Worm (Caenorhabditis elegans) whole organism, L1 larva: ENCODE measurements around the gene twk-18.

Experiments used
- C16A3.4 ChIP-seq: fragments of 150-350 bp; optimal IDR thresholded peaks from 2 replicates; lab custom pipeline; 2014; ENCODE audit warnings: missing biosample characterization, missing genetic modification characterization
- C34B4.2 ChIP-seq: sonication (generic microtip); optimal IDR thresholded peaks from 2 replicates; lab custom pipeline; 2017; ENCODE audit warnings: mild to moderate bottlenecking, missing genetic modification characterization, missing compliant biosample characterization
- F16B12.6 ChIP-seq: fragments of 150-350 bp; optimal IDR thresholded peaks from 2 replicates; lab custom pipeline; 2014; ENCODE audit warnings: missing biosample characterization, missing genetic modification characterization
- aha-1 ChIP-seq: fragments of 150-350 bp; optimal IDR thresholded peaks from 2 replicates; lab custom pipeline; 2014; ENCODE audit warnings: missing biosample characterization, missing genetic modification characterization
- ceh-88 ChIP-seq: fragments of 200-800 bp; sonication (Bioruptor generic); IDR thresholded peaks from 2 replicates; pipeline ENCODE4 v1.3.6; 2022; ENCODE audit warnings: missing genetic modification characterization, missing compliant biosample characterization
- ceh-90 ChIP-seq: sonication (generic microtip); optimal IDR thresholded peaks from 2 replicates; lab custom pipeline; 2016; ENCODE audit warnings: missing genetic modification characterization, missing compliant biosample characterization
- dsc-1 ChIP-seq: sonication (generic microtip); optimal IDR thresholded peaks from 2 replicates; lab custom pipeline; 2016; ENCODE audit warnings: mild to moderate bottlenecking, missing genetic modification characterization, missing compliant biosample characterization
- efl-3 ChIP-seq: fragments of 200-800 bp; sonication (Bioruptor generic); optimal IDR thresholded peaks from 2 replicates; lab custom pipeline; 2018; ENCODE audit warnings: mild to moderate bottlenecking, missing genetic modification characterization, missing compliant biosample characterization
- egl-13 ChIP-seq: sonication (generic microtip); optimal IDR thresholded peaks from 2 replicates; lab custom pipeline; 2016; ENCODE audit warnings: missing genotype, missing genetic modification reagents, missing genetic modification characterization, missing compliant biosample characterization
- egl-27 ChIP-seq, 2 experiments: fragments of 150-350 bp in 1 of 2; sonication (generic microtip); optimal IDR thresholded peaks; 3 replicates each; lab custom pipeline; 2017 to 2018; ENCODE audit warnings: missing biosample characterization in 2 of 2, missing genetic modification characterization in 2 of 2, missing genetic modification reagents in 2 of 2
- elt-2 ChIP-seq: sonication (generic microtip); optimal IDR thresholded peaks from 2 replicates; lab custom pipeline; 2016; ENCODE audit warnings: missing genetic modification characterization, mild to moderate bottlenecking, inconsistent platforms, missing compliant biosample characterization, missing genetic modification reagents
- fkh-10 ChIP-seq: sonication (generic microtip); optimal IDR thresholded peaks from 2 replicates; lab custom pipeline; 2017; ENCODE audit warnings: missing biosample characterization, missing genetic modification reagents, missing genetic modification characterization
- fkh-4 ChIP-seq: sonication (generic microtip); optimal IDR thresholded peaks from 2 replicates; lab custom pipeline; 2016; ENCODE audit warnings: missing compliant biosample characterization, missing genetic modification characterization, borderline replicate concordance
- fkh-8 ChIP-seq: sonication (generic microtip); optimal IDR thresholded peaks from 2 replicates; lab custom pipeline; 2016; ENCODE audit warnings: mild to moderate bottlenecking, missing genetic modification characterization, missing compliant biosample characterization
- grh-1 ChIP-seq: fragments of 200-800 bp; sonication (Bioruptor generic); IDR thresholded peaks from 2 replicates; pipeline ENCODE4 v1.3.6; 2022; ENCODE audit warnings: missing genetic modification reagents, missing genetic modification characterization, missing compliant biosample characterization
- irx-1 ChIP-seq: sonication (generic microtip); optimal IDR thresholded peaks from 2 replicates; lab custom pipeline; 2016; ENCODE audit warnings: missing genetic modification characterization, missing compliant biosample characterization
- lin-13 ChIP-seq: fragments of 150-350 bp; optimal IDR thresholded peaks from 2 replicates; lab custom pipeline; 2014; ENCODE audit warnings: missing biosample characterization, missing genetic modification reagents, missing genetic modification characterization
- lin-14 ChIP-seq: fragments of 200-800 bp; sonication (Bioruptor generic); optimal IDR thresholded peaks from 2 replicates; lab custom pipeline; 2018; ENCODE audit warnings: mild to moderate bottlenecking, missing genetic modification characterization, moderate library complexity, missing compliant biosample characterization
- lin-15B ChIP-seq: fragments of 150-350 bp; sonication (generic microtip); optimal IDR thresholded peaks from 3 replicates; lab custom pipeline; 2014; ENCODE audit warnings: missing biosample characterization, missing genetic modification characterization
- lir-3 ChIP-seq: sonication (generic microtip); optimal IDR thresholded peaks from 2 replicates; lab custom pipeline; 2016; ENCODE audit warnings: mild to moderate bottlenecking, missing genetic modification characterization, moderate library complexity, missing compliant biosample characterization; ENCODE audit not compliant: poor library complexity
- mab-9 ChIP-seq: fragments of 200-800 bp; sonication (Bioruptor generic); IDR thresholded peaks from 2 replicates; pipeline ENCODE4 v1.3.6; 2022; ENCODE audit warnings: missing genetic modification reagents, missing genetic modification characterization, missing compliant biosample characterization
- mdl-1 ChIP-seq, 2 experiments: fragments of 150-350 bp; optimal IDR thresholded peaks; 2 replicates each; lab custom pipeline; 2014 to 2017; ENCODE audit warnings: missing biosample characterization in 2 of 2, missing genetic modification characterization in 2 of 2, inconsistent platforms in 1 of 2
- mef-2 ChIP-seq: fragments of 150-350 bp; optimal IDR thresholded peaks from 2 replicates; lab custom pipeline; 2014; ENCODE audit warnings: missing biosample characterization, missing genetic modification characterization
- nhr-12 ChIP-seq: sonication (generic microtip); optimal IDR thresholded peaks from 2 replicates; lab custom pipeline; 2017; ENCODE audit warnings: missing biosample characterization, missing genetic modification characterization
- nhr-20 ChIP-seq: sonication (generic microtip); optimal IDR thresholded peaks from 2 replicates; lab custom pipeline; 2016; ENCODE audit warnings: mild to moderate bottlenecking, missing genetic modification characterization, missing compliant biosample characterization
- nhr-237 ChIP-seq: fragments of 150-350 bp; optimal IDR thresholded peaks from 2 replicates; lab custom pipeline; 2014; ENCODE audit warnings: missing biosample characterization, missing genetic modification characterization
- nhr-47 ChIP-seq: sonication (generic microtip); optimal IDR thresholded peaks from 2 replicates; lab custom pipeline; 2016; ENCODE audit warnings: mild to moderate bottlenecking, missing genetic modification characterization, moderate library complexity, missing compliant biosample characterization
- nhr-71 ChIP-seq: sonication (generic microtip); optimal IDR thresholded peaks from 2 replicates; lab custom pipeline; 2016; ENCODE audit warnings: mild to moderate bottlenecking, missing genetic modification characterization, moderate library complexity, missing compliant biosample characterization
- nhr-76 ChIP-seq: sonication (generic microtip); optimal IDR thresholded peaks from 2 replicates; lab custom pipeline; 2017; ENCODE audit warnings: missing biosample characterization, missing genetic modification characterization
- nhr-84 ChIP-seq: sonication (generic microtip); optimal IDR thresholded peaks from 2 replicates; lab custom pipeline; 2017; ENCODE audit warnings: missing biosample characterization, missing genetic modification characterization
- nhr-85 ChIP-seq: sonication (generic microtip); peaks from one replicate; lab custom pipeline; 2016; ENCODE audit warnings: missing genetic modification characterization, inconsistent platforms, missing compliant biosample characterization
- pqm-1 ChIP-seq: sonication (generic microtip); optimal IDR thresholded peaks from 3 replicates; lab custom pipeline; 2017; ENCODE audit warnings: missing biosample characterization, missing genetic modification characterization
- rnt-1 ChIP-seq: sonication (generic microtip); optimal IDR thresholded peaks from 2 replicates; lab custom pipeline; 2016; ENCODE audit warnings: mild to moderate bottlenecking, missing genetic modification characterization, moderate library complexity, missing compliant biosample characterization
- swsn-7 ChIP-seq: sonication (generic microtip); optimal IDR thresholded peaks from 2 replicates; lab custom pipeline; 2016; ENCODE audit warnings: missing genetic modification characterization, missing compliant biosample characterization
- unc-30 ChIP-seq: sonication (generic microtip); optimal IDR thresholded peaks from 2 replicates; lab custom pipeline; 2017; ENCODE audit warnings: missing biosample characterization, missing genetic modification characterization
- unc-62 ChIP-seq: fragments of 150-350 bp; optimal IDR thresholded peaks from 2 replicates; lab custom pipeline; 2014; ENCODE audit warnings: missing biosample characterization, missing genetic modification reagents, missing genetic modification characterization
- unc-86 ChIP-seq: sonication (generic microtip); optimal IDR thresholded peaks from 2 replicates; lab custom pipeline; 2016; ENCODE audit warnings: missing genetic modification characterization, missing compliant biosample characterization
- zip-4 ChIP-seq: fragments of 200-800 bp; sonication (Bioruptor generic); optimal IDR thresholded peaks from 2 replicates; lab custom pipeline; 2018; ENCODE audit warnings: mild to moderate bottlenecking, missing genetic modification characterization, moderate library complexity, missing compliant biosample characterization

twk-18 gene

DNA sequence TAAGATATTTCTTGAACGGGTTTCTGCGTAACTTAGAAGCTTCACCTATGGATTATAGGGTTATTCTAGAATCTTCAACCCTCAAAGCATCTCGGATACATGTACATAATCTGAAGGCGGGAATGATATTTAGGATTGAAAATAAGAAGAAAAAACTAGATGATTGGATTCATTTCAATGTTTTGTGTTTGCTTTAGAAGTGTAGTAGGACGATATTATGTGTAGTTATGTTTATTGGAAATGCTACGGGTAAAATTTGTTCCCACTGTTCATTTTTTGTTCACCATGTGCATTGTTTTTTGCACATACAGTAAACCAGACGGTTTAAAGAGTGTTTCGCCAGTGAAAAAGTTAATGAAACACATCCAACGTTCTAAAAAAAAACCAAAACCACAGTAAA, 23.5 kb downstream of the twk-18 start:
- TF ChIP-seq swsn-7 (tag; lab: Kevin White, UChicago) (no peak), nhr-71 (no peak), nhr-76 (no peak), fkh-8 (tag; lab: Kevin White, UChicago) (no peak), rnt-1 (tag; lab: Kevin White, UChicago) (no peak), nhr-85 (tag; lab: Kevin White, UChicago) (no peak), fkh-4 (tag; lab: Kevin White, UChicago) (no peak), egl-27 (tag; optimal IDR thresholded peaks at IDR 0.05; lab: Kevin White, UChicago) (no peak), lin-15B (no peak), nhr-47 (tag; lab: Kevin White, UChicago) (no peak), egl-13 (tag; lab: Kevin White, UChicago) (no peak), lir-3 (tag; lab: Kevin White, UChicago) (no peak), pqm-1 (no peak), ceh-88 (GFP tag; lab: Robert Waterston, UW) (no peak), F16B12.6 (tag; lab: Kevin White, UChicago) (no peak)

DNA sequence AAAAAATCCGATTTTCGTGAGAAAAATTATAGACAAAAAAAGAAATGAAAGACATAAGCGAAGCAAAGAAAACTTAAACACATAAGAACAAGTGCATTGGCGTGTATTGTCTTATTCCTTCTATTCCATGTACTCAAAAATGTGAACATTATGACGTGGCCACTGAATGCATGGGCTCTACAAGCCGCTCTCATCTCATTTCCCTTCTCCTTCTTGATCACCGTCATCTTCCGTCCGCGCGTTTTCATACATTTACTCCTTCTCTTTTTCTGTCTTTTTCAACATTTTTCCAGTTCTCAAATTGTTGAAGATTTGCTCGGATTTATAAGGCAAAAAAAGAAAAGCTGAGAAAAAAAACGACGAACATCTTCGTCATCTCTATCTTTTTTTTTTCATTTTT, 26.5 kb downstream of the twk-18 start:
- TF ChIP-seq fkh-10 (GFP tag; lab: Kevin White, UChicago) (peak; percentile 54), lin-14 (peak; percentile 13), mdl-1 (tag; optimal IDR thresholded peaks at IDR 0.05; lab: Kevin White, UChicago) (no peak)

DNA sequence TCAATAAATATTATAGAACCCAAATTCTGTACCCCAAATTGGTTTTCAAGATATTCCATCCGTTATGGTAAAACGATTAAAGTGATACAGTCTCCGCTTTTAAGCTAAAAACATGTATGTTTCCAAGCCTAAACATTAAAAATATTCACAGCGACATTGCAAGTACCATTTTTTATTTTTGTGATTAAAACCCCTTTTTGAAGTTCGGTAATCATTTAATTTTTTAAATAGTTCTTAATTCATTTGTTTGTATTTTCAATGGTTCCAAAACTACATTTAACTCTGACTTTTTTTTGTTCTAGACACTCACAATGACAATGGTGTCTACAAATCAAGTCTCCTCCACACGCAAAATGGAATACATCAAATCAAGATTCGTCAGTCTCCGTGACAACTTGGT, 27.5 kb downstream of the twk-18 start, which contains the start of gene T25B6.4:
T25B6.4 (plus strand) TSS at position 301 of the 400 bp plus-strand sequence.
- TF ChIP-seq nhr-84 (tag; lab: Kevin White, UChicago): no peak
- TF ChIP-seq mef-2 (tag; lab: Kevin White, UChicago): no peak
- no peak for TF ChIP-seq F16B12.6 (tag; lab: Kevin White, UChicago)
- no peak for TF ChIP-seq ceh-90 (tag; lab: Kevin White, UChicago)
- TF ChIP-seq efl-3 (GFP tag; lab: Kevin White, UChicago): no peak
- TF ChIP-seq rnt-1 (tag; lab: Kevin White, UChicago): no peak
- no peak for TF ChIP-seq nhr-237
- TF ChIP-seq grh-1 (GFP tag; lab: Robert Waterston, UW): no peak
- TF ChIP-seq aha-1: no peak
- TF ChIP-seq zip-4: no peak
- no peak for TF ChIP-seq lin-13

DNA sequence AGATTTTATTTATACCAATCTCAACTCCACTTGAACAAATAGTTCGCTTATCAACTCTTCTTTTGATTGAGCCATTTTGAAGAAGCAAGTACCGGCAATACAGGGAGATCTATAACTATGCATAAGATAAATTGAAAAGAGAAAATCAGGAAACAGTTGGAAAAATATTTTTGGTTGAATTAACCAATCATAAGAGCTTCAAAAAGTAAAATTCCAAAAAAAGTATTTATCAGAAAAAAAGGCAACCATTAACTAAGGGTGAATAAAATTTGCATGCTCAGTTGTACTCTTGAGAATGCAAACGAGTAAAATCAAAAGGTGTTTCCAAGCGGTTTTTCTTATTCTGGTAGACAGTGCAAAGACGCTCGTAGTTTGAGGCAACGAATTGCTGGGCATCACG, 33.7 kb downstream of the twk-18 start, which contains the start of gene T25B6.5:
T25B6.5 (minus strand) TSS at position 101 of the 400 bp plus-strand sequence.
- TF ChIP-seq nhr-237 (no peak), irx-1 (tag; lab: Kevin White, UChicago) (no peak), C34B4.2 (tag; lab: Kevin White, UChicago) (no peak), unc-30 (tag; lab: Kevin White, UChicago) (no peak), dsc-1 (tag; lab: Kevin White, UChicago) (no peak), unc-86 (tag; lab: Kevin White, UChicago) (no peak), fkh-10 (GFP tag; lab: Kevin White, UChicago) (no peak), nhr-20 (tag; lab: Kevin White, UChicago) (no peak), mab-9 (no peak), C16A3.4 (tag; lab: Kevin White, UChicago) (no peak), lin-14 (no peak), swsn-7 (tag; lab: Kevin White, UChicago) (no peak), ceh-88 (GFP tag; lab: Robert Waterston, UW) (no peak), nhr-71 (no peak), lir-3 (tag; lab: Kevin White, UChicago) (no peak)

- TF ChIP-seq unc-62 (GFP tag; lab: Kevin White, UChicago) (no peak), elt-2 (tag; lab: Kevin White, UChicago) (no peak), nhr-12 (tag; lab: Kevin White, UChicago) (no peak), nhr-85 (tag; lab: Kevin White, UChicago) (no peak)
- TF ChIP-seq, all 84 proteins: peak for 0
Observed at ce11 chrX:9022779-9023178, 34.9 kb downstream of the twk-18 start, which contains the start of gene T25B6.6. T25B6.6 (minus strand) TSS chrX:9022879.
